Worm (Caenorhabditis elegans) whole organism, L3 larva: ENCODE measurements around the gene metl-1.
A peak's percentile ranks its signal among the peaks of the same experiment; 100 is the strongest.

Source experiments
- R02D3.7 ChIP-seq: fragments of 150-350 bp; optimal IDR thresholded peaks from 2 replicates; lab custom pipeline; 2014; ENCODE audit warnings: missing biosample characterization, missing genetic modification characterization
- ama-1 ChIP-seq: fragments of 150-350 bp; optimal IDR thresholded peaks from 2 replicates; lab custom pipeline; 2018
- egl-27 ChIP-seq: sonication (generic microtip); optimal IDR thresholded peaks from 4 replicates; lab custom pipeline; 2017; ENCODE audit warnings: missing biosample characterization, missing genetic modification reagents, missing genetic modification characterization
- egl-5 ChIP-seq: fragments of 150-350 bp; optimal IDR thresholded peaks from 2 replicates; lab custom pipeline; 2017; ENCODE audit warnings: missing biosample characterization, missing genetic modification reagents, missing genetic modification characterization, inconsistent platforms
- elt-2 ChIP-seq: sonication (generic microtip); optimal IDR thresholded peaks from 2 replicates; lab custom pipeline; 2016; ENCODE audit warnings: missing genetic modification reagents, mild to moderate bottlenecking, missing genetic modification characterization, missing compliant biosample characterization
- fos-1 ChIP-seq: fragments of 150-350 bp; optimal IDR thresholded peaks from 2 replicates; lab custom pipeline; 2014; ENCODE audit warnings: missing biosample characterization, missing genetic modification characterization
- nhr-25 ChIP-seq: sonication (generic microtip); optimal IDR thresholded peaks from 2 replicates; lab custom pipeline; 2017; ENCODE audit warnings: missing biosample characterization, missing genetic modification characterization
- nhr-67 ChIP-seq: fragments of 150-350 bp; optimal IDR thresholded peaks from 2 replicates; lab custom pipeline; 2014; ENCODE audit warnings: missing biosample characterization, missing genetic modification characterization
- nhr-76 ChIP-seq: fragments of 150-350 bp; sonication (generic microtip); optimal IDR thresholded peaks from 5 replicates; lab custom pipeline; 2014; ENCODE audit warnings: missing biosample characterization, missing genetic modification characterization
- pha-4 ChIP-seq: fragments of 150-350 bp; optimal IDR thresholded peaks from 2 replicates; lab custom pipeline; 2014; ENCODE audit warnings: missing biosample characterization, missing genetic modification reagents, missing genetic modification characterization
- pqm-1 ChIP-seq: fragments of 150-350 bp; optimal IDR thresholded peaks from 2 replicates; lab custom pipeline; 2017; ENCODE audit warnings: missing biosample characterization, missing genetic modification characterization, inconsistent platforms
- tbx-2 ChIP-seq: sonication (generic microtip); optimal IDR thresholded peaks from 2 replicates; lab custom pipeline; 2016; ENCODE audit warnings: mild to moderate bottlenecking, missing genetic modification characterization, missing compliant biosample characterization
- unc-62 ChIP-seq: fragments of 150-350 bp; sonication (generic microtip); optimal IDR thresholded peaks from 4 replicates; lab custom pipeline; 2014; ENCODE audit warnings: missing biosample characterization, missing genetic modification reagents, missing genetic modification characterization

- TF ChIP-seq egl-27 (tag; lab: Kevin White, UChicago) (no peak), elt-2 (tag; lab: Kevin White, UChicago) (no peak), unc-62 (GFP tag; lab: Kevin White, UChicago) (no peak), tbx-2 (tag; lab: Kevin White, UChicago) (no peak), pha-4 (tag; lab: Kevin White, UChicago) (no peak), fos-1 (no peak), R02D3.7 (tag; lab: Kevin White, UChicago) (no peak), nhr-67 (tag; lab: Kevin White, UChicago) (no peak), pqm-1 (no peak), nhr-76 (no peak), nhr-25 (tag; lab: Kevin White, UChicago) (peak; percentile 69), ama-1 (no peak), egl-5 (no peak)
These were observed 37.0 kb upstream of the metl-1 start, which contains the start of gene npr-41 for ce11 chrII:11510373-11510772.
